Fruit fly (Drosophila melanogaster) whole organism, embryonic: ENCODE results near the gene Pop5.

Source experiments
- Abd-B ChIP-seq: fragments of 200-800 bp; sonication (Bioruptor generic); optimal IDR thresholded peaks from 2 replicates; lab custom pipeline; 2018; ENCODE audit warnings: missing biosample characterization, mild to moderate bottlenecking, missing genetic modification characterization, moderate library complexity
- Antp ChIP-seq: fragments of 200-800 bp; sonication (Bioruptor generic); optimal IDR thresholded peaks from 3 replicates; lab custom pipeline; 2016; ENCODE audit warnings: missing biosample characterization, missing genetic modification characterization
- B-H1 ChIP-seq: fragments of 200-800 bp; sonication (Bioruptor generic); IDR thresholded peaks from 3 replicates; pipeline ENCODE4 v1.3.6; 2022; ENCODE audit warnings: missing biosample characterization, missing genetic modification characterization
- C15 ChIP-seq: fragments of 200-800 bp; sonication (Bioruptor generic); IDR thresholded peaks from 3 replicates; pipeline ENCODE4 v1.3.6; 2022; ENCODE audit warnings: missing biosample characterization, missing genetic modification characterization
- CG1024 ChIP-seq: fragments of 200-800 bp; sonication (Bioruptor generic); IDR thresholded peaks from 2 replicates; pipeline ENCODE4 v1.3.6; 2022; ENCODE audit warnings: missing biosample characterization, missing genetic modification characterization
- CG10366 ChIP-seq: fragments of 200-800 bp; sonication (Bioruptor generic); IDR thresholded peaks from 2 replicates; pipeline ENCODE4 v1.3.6; 2022; ENCODE audit warnings: missing biosample characterization, missing genetic modification characterization
- CG11085 ChIP-seq: fragments of 200-800 bp; sonication (Bioruptor generic); IDR thresholded peaks from 2 replicates; pipeline ENCODE4 v1.3.6; 2022; ENCODE audit warnings: missing biosample characterization, missing genetic modification characterization
- CG11456 ChIP-seq: fragments of 200-800 bp; sonication (Bioruptor generic); IDR thresholded peaks from 3 replicates; pipeline ENCODE4 v1.3.6; 2022; ENCODE audit warnings: missing biosample characterization, missing genetic modification characterization
- CG12104 ChIP-seq: fragments of 200-800 bp; sonication (Bioruptor generic); optimal IDR thresholded peaks from 3 replicates; lab custom pipeline; 2016; ENCODE audit warnings: missing biosample characterization, missing genetic modification characterization
- CG13123 ChIP-seq: fragments of 200-800 bp; sonication (Bioruptor generic); optimal IDR thresholded peaks from 2 replicates; lab custom pipeline; 2016; ENCODE audit warnings: missing biosample characterization, missing genetic modification characterization
- CG14014 ChIP-seq: fragments of 200-800 bp; sonication (Bioruptor generic); IDR thresholded peaks from 2 replicates; pipeline ENCODE4 v1.3.6; 2022; ENCODE audit warnings: missing biosample characterization, missing genetic modification characterization
- CG14050 ChIP-seq: fragments of 200-800 bp; sonication (Bioruptor generic); IDR thresholded peaks from 3 replicates; pipeline ENCODE4 v1.3.6; 2022; ENCODE audit warnings: missing biosample characterization, missing genetic modification characterization
- CG1647 ChIP-seq: fragments of 200-800 bp; sonication (Bioruptor generic); optimal IDR thresholded peaks from 3 replicates; lab custom pipeline; 2016; ENCODE audit warnings: missing biosample characterization, missing genetic modification characterization
- CG17186 ChIP-seq: fragments of 200-800 bp; sonication (Bioruptor generic); optimal IDR thresholded peaks from 3 replicates; lab custom pipeline; 2017; ENCODE audit warnings: missing biosample characterization, missing genetic modification reagents, missing genetic modification characterization
- CG18262 ChIP-seq: fragments of 200-800 bp; optimal IDR thresholded peaks from 3 replicates; lab custom pipeline; 2019; ENCODE audit warnings: missing biosample characterization, mild to moderate bottlenecking, missing genetic modification characterization, moderate library complexity
- CG2199 ChIP-seq: fragments of 200-800 bp; sonication (Bioruptor generic); IDR thresholded peaks from 3 replicates; pipeline ENCODE4 v1.3.6; 2022; ENCODE audit warnings: missing biosample characterization, missing genetic modification characterization
- CG2875 ChIP-seq: fragments of 200-800 bp; sonication (Bioruptor generic); optimal IDR thresholded peaks from 2 replicates; lab custom pipeline; 2017; ENCODE audit warnings: missing biosample characterization, mild to moderate bottlenecking, missing genetic modification characterization, missing genetic modification reagents
- CG30020 ChIP-seq: fragments of 200-800 bp; optimal IDR thresholded peaks from 2 replicates; lab custom pipeline; 2019; ENCODE audit warnings: missing biosample characterization, mild to moderate bottlenecking, missing genetic modification characterization, moderate library complexity
- CG33557 ChIP-seq: fragments of 200-800 bp; sonication (Bioruptor generic); optimal IDR thresholded peaks from 2 replicates; lab custom pipeline; 2019; ENCODE audit warnings: missing biosample characterization, mild to moderate bottlenecking, missing genetic modification characterization, moderate library complexity
- CG3847 ChIP-seq: fragments of 200-800 bp; sonication (Bioruptor generic); IDR thresholded peaks from 2 replicates; pipeline ENCODE4 v1.3.6; 2022; ENCODE audit warnings: missing biosample characterization, missing genetic modification characterization
- CG4282 ChIP-seq: fragments of 200-800 bp; sonication (Bioruptor generic); optimal IDR thresholded peaks from 2 replicates; lab custom pipeline; 2016; ENCODE audit warnings: missing biosample characterization, missing genetic modification characterization
- CG4730 ChIP-seq: fragments of 200-800 bp; sonication (Bioruptor generic); IDR thresholded peaks from 2 replicates; pipeline ENCODE4 v1.3.6; 2022; ENCODE audit warnings: missing biosample characterization, missing genetic modification characterization
- CG7357 ChIP-seq: fragments of 200-800 bp; sonication (Bioruptor generic); IDR thresholded peaks from 3 replicates; pipeline ENCODE4 v1.3.6; 2022; ENCODE audit warnings: missing biosample characterization, missing genetic modification characterization
- CG7372 ChIP-seq: fragments of 200-800 bp; sonication (Bioruptor generic); IDR thresholded peaks from 2 replicates; pipeline ENCODE4 v1.3.6; 2022; ENCODE audit warnings: missing biosample characterization, missing genetic modification characterization
- CG8281 ChIP-seq: fragments of 200-800 bp; sonication (Bioruptor generic); optimal IDR thresholded peaks from 2 replicates; lab custom pipeline; 2018; ENCODE audit warnings: missing biosample characterization, mild to moderate bottlenecking, missing genetic modification characterization, moderate library complexity
- D19B ChIP-seq: fragments of 200-800 bp; sonication (Bioruptor generic); optimal IDR thresholded peaks from 2 replicates; lab custom pipeline; 2017; ENCODE audit warnings: missing biosample characterization, mild to moderate bottlenecking, missing genetic modification characterization
- Dbx ChIP-seq: fragments of 200-800 bp; sonication (Bioruptor generic); IDR thresholded peaks from 3 replicates; pipeline ENCODE4 v1.3.6; 2022; ENCODE audit warnings: missing biosample characterization, missing genetic modification characterization
- Deaf1 ChIP-seq: fragments of 200-800 bp; optimal IDR thresholded peaks from 3 replicates; lab custom pipeline; 2019; ENCODE audit warnings: missing biosample characterization, mild to moderate bottlenecking, missing genetic modification characterization, moderate library complexity
- HLHmδ ChIP-seq: fragments of 200-800 bp; sonication (Bioruptor generic); optimal IDR thresholded peaks from 2 replicates; lab custom pipeline; 2018; ENCODE audit warnings: missing biosample characterization, mild to moderate bottlenecking, missing genetic modification characterization, moderate library complexity
- Kr ChIP-seq: fragments of 200-800 bp; sonication (Bioruptor generic); optimal IDR thresholded peaks from 2 replicates; lab custom pipeline; 2017; ENCODE audit warnings: missing biosample characterization, mild to moderate bottlenecking, missing genetic modification characterization
- Med ChIP-seq: fragments of 200-800 bp; sonication (Bioruptor generic); peaks from one replicate; lab custom pipeline; 2016; ENCODE audit warnings: missing biosample characterization, missing genetic modification characterization, mild to moderate bottlenecking, inconsistent platforms, moderate library complexity
- Oaz ChIP-seq: fragments of 200-800 bp; sonication (Bioruptor generic); IDR thresholded peaks from 2 replicates; pipeline ENCODE4 v1.3.6; 2022; ENCODE audit warnings: missing biosample characterization, missing genetic modification characterization
- Rfx ChIP-seq: fragments of 200-800 bp; sonication (Bioruptor generic); IDR thresholded peaks from 2 replicates; pipeline ENCODE4 v1.3.6; 2022; ENCODE audit warnings: missing biosample characterization, missing genetic modification characterization
- Sry-β ChIP-seq: fragments of 200-800 bp; sonication (Bioruptor generic); optimal IDR thresholded peaks from 2 replicates; lab custom pipeline; 2018; ENCODE audit warnings: missing biosample characterization, mild to moderate bottlenecking, missing genetic modification characterization, moderate library complexity
- Taf1 ChIP-seq: fragments of 200-800 bp; sonication (Bioruptor generic); IDR thresholded peaks from 2 replicates; pipeline ENCODE4 v1.3.6; 2022; ENCODE audit warnings: missing biosample characterization, missing genetic modification characterization
- Usf ChIP-seq: fragments of 200-800 bp; sonication (Bioruptor generic); optimal IDR thresholded peaks from 2 replicates; lab custom pipeline; 2017; ENCODE audit warnings: missing genotype, missing biosample characterization, missing genetic modification characterization
- cas ChIP-seq: fragments of 200-800 bp; sonication (Bioruptor generic); IDR thresholded peaks from 2 replicates; pipeline ENCODE4 v1.3.6; 2022; ENCODE audit warnings: missing biosample characterization, missing genetic modification characterization
- corto ChIP-seq: fragments of 200-800 bp; sonication (Bioruptor generic); optimal IDR thresholded peaks from 2 replicates; lab custom pipeline; 2016; ENCODE audit warnings: missing biosample characterization, mild to moderate bottlenecking, missing genetic modification characterization, moderate library complexity
- crol ChIP-seq: fragments of 200-800 bp; sonication (Bioruptor generic); IDR thresholded peaks from 2 replicates; pipeline ENCODE4 v1.3.6; 2022; ENCODE audit warnings: missing biosample characterization, missing genetic modification characterization
- en ChIP-seq: fragments of 200-800 bp; sonication (Bioruptor generic); optimal IDR thresholded peaks from 2 replicates; lab custom pipeline; 2016; ENCODE audit warnings: missing biosample characterization, missing genetic modification characterization
- fd3F ChIP-seq: fragments of 200-800 bp; sonication (Bioruptor generic); optimal IDR thresholded peaks from 2 replicates; lab custom pipeline; 2018; ENCODE audit warnings: missing biosample characterization, mild to moderate bottlenecking, missing genetic modification characterization, moderate library complexity
- gce ChIP-seq: fragments of 200-800 bp; sonication (Bioruptor generic); IDR thresholded peaks from 3 replicates; pipeline ENCODE4 v1.3.6; 2022; ENCODE audit warnings: missing biosample characterization, missing genetic modification characterization
- ham ChIP-seq: fragments of 200-800 bp; sonication (Bioruptor generic); IDR thresholded peaks from 2 replicates; pipeline ENCODE4 v1.3.6; 2022; ENCODE audit warnings: missing biosample characterization, missing genetic modification characterization
- kni ChIP-seq: fragments of 200-800 bp; sonication (Bioruptor generic); optimal IDR thresholded peaks from 3 replicates; lab custom pipeline; 2017; ENCODE audit warnings: mild to moderate bottlenecking, missing biosample characterization, missing genetic modification reagents, missing genetic modification characterization
- lab ChIP-seq: fragments of 200-800 bp; sonication (Bioruptor generic); optimal IDR thresholded peaks from 3 replicates; lab custom pipeline; 2017; ENCODE audit warnings: missing biosample characterization, missing genetic modification characterization, mild to moderate bottlenecking, moderate library complexity, missing genetic modification reagents
- lbe ChIP-seq: fragments of 200-800 bp; sonication (Bioruptor generic); optimal IDR thresholded peaks from 2 replicates; lab custom pipeline; 2016; ENCODE audit warnings: missing biosample characterization, mild to moderate bottlenecking, missing genetic modification characterization
- odd ChIP-seq: fragments of 200-800 bp; sonication (Bioruptor generic); optimal IDR thresholded peaks from 2 replicates; lab custom pipeline; 2017; ENCODE audit warnings: missing biosample characterization, mild to moderate bottlenecking, missing genetic modification characterization
- onecut ChIP-seq: fragments of 200-800 bp; sonication (Bioruptor generic); IDR thresholded peaks from 2 replicates; pipeline ENCODE4 v1.3.6; 2022; ENCODE audit warnings: missing biosample characterization, missing genetic modification characterization
- sens ChIP-seq: fragments of 200-800 bp; sonication (Bioruptor generic); peaks from one replicate; lab custom pipeline; 2016; ENCODE audit warnings: missing biosample characterization, missing genetic modification characterization
- sob ChIP-seq: fragments of 200-800 bp; sonication (Bioruptor generic); IDR thresholded peaks from 2 replicates; pipeline ENCODE4 v1.3.6; 2022; ENCODE audit warnings: missing biosample characterization, missing genetic modification characterization
- z ChIP-seq: fragments of 200-800 bp; sonication (Bioruptor generic); IDR thresholded peaks from 3 replicates; pipeline ENCODE4 v1.3.6; 2022; ENCODE audit warnings: missing biosample characterization, missing genetic modification characterization

The Pop5 gene

dm6 chr3L:17004765-17005414, 39.9 kb downstream of the Pop5 start (continued):
- TF ChIP-seq Deaf1, result no peak
- TF ChIP-seq D19B, result no peak
- TF ChIP-seq CG12104 (GFP tag; lab: Kevin White, UChicago), result peak; percentile 11
- peak; percentile 25; the same call in 1 of the 3 replicates for TF ChIP-seq z (GFP tag; lab: Robert Waterston, UW)
- TF ChIP-seq CG14050 (GFP tag; lab: Robert Waterston, UW), result 0 out of 3 replicates have a peak, but pooled peaks have one; percentile 19
- no peak for TF ChIP-seq corto (GFP tag; lab: Kevin White, UChicago)
- TF ChIP-seq HLHmδ (GFP tag; lab: Kevin White, UChicago), result peak; percentile 5
- TF ChIP-seq cas (GFP tag; lab: Robert Waterston, UW), result no peak
- TF ChIP-seq gce (GFP tag; lab: Robert Waterston, UW), result 0 out of 3 replicates have a peak, but pooled peaks have one; percentile 35
- no peak for TF ChIP-seq CG2199 (GFP tag; lab: Robert Waterston, UW)
- TF ChIP-seq Rfx (GFP tag; lab: Robert Waterston, UW), result peak; percentile 69
- TF ChIP-seq CG14014 (GFP tag; lab: Robert Waterston, UW), result peak; percentile 29
- TF ChIP-seq CG4730 (GFP tag; lab: Robert Waterston, UW), result 0 out of 2 replicates have a peak, but pooled peaks have one; percentile 3
- peak; percentile 63 for TF ChIP-seq CG8281
- TF ChIP-seq Med (GFP tag; lab: Kevin White, UChicago), result peak; percentile 54
- no peak for TF ChIP-seq CG1024 (GFP tag; lab: Robert Waterston, UW)
- TF ChIP-seq Usf, result no peak
- no peak for TF ChIP-seq CG30020
- TF ChIP-seq C15 (GFP tag; lab: Robert Waterston, UW), result 0 out of 3 replicates have a peak, but pooled peaks have one; percentile 41
- peak; percentile 30 for TF ChIP-seq en
- TF ChIP-seq CG17186 (GFP tag; lab: Kevin White, UChicago), result no peak
- TF ChIP-seq Kr (GFP tag; lab: Kevin White, UChicago), result no peak
- TF ChIP-seq CG3847 (GFP tag; lab: Robert Waterston, UW), result peak; percentile 28
- TF ChIP-seq sob (GFP tag; lab: Robert Waterston, UW), result peak; percentile 31; the same call in 1 of the 2 replicates
- no peak for TF ChIP-seq CG18262 (tag; lab: Kevin White, UChicago)
- peak; percentile 1 for TF ChIP-seq CG4282 (GFP tag; lab: Kevin White, UChicago)
- TF ChIP-seq CG10366 (GFP tag; lab: Robert Waterston, UW), result peak; percentile 43
- TF ChIP-seq onecut (GFP tag; lab: Robert Waterston, UW), result no peak
- peak; percentile 67 for TF ChIP-seq sens (GFP tag; lab: Kevin White, UChicago)
- TF ChIP-seq fd3F (GFP tag; lab: Kevin White, UChicago), result no peak
- TF ChIP-seq Antp (GFP tag; lab: Kevin White, UChicago), result no peak
- TF ChIP-seq Taf1 (GFP tag; lab: Robert Waterston, UW), result peak; percentile 47; the same call in 1 of the 2 replicates
- TF ChIP-seq odd (GFP tag; lab: Kevin White, UChicago), result no peak
- TF ChIP-seq Oaz (GFP tag; lab: Robert Waterston, UW), result no peak
- peak; percentile 79 for TF ChIP-seq crol (GFP tag; lab: Robert Waterston, UW)
- peak; percentile 30 for TF ChIP-seq CG2875 (GFP tag; lab: Kevin White, UChicago)
- 0 out of 3 replicates have a peak, but pooled peaks have one; percentile 6 for TF ChIP-seq CG7357 (GFP tag; lab: Robert Waterston, UW)
- TF ChIP-seq ham (GFP tag; lab: Robert Waterston, UW), result 0 out of 2 replicates have a peak, but pooled peaks have one; percentile 7
- TF ChIP-seq lab (GFP tag; lab: Kevin White, UChicago), result peak; percentile 19
- TF ChIP-seq kni (GFP tag; lab: Kevin White, UChicago), result peak; percentile 3
- TF ChIP-seq CG33557 (GFP tag; lab: Kevin White, UChicago), result peak; percentile 20
- TF ChIP-seq B-H1, result no peak
- TF ChIP-seq CG11456 (GFP tag; lab: Robert Waterston, UW), result no peak
- TF ChIP-seq Sry-β, result no peak
- peak; percentile 44 for TF ChIP-seq CG7372
- no peak for TF ChIP-seq CG13123 (GFP tag; lab: Kevin White, UChicago)
- TF ChIP-seq lbe, result peak; percentile 7
- no peak for TF ChIP-seq CG1647 (GFP tag; lab: Kevin White, UChicago)
- TF ChIP-seq CG11085 (GFP tag; lab: Robert Waterston, UW), result peak; percentile 6; the same call in 1 of the 2 replicates
- no peak for TF ChIP-seq Dbx (GFP tag; lab: Robert Waterston, UW)
- no peak for TF ChIP-seq Abd-B (GFP tag; lab: Kevin White, UChicago)
